Worm (Caenorhabditis elegans) whole organism, midembryonic: ENCODE results near the gene cfap-20.

Source experiments
- T22C8.4 ChIP-seq: fragments of 200-800 bp; sonication (Bioruptor generic); IDR thresholded peaks from 2 replicates; pipeline ENCODE4 v1.3.6; 2022; ENCODE audit warnings: missing genetic modification characterization, missing compliant biosample characterization
- cog-1 ChIP-seq: sonication (generic microtip); optimal IDR thresholded peaks from 2 replicates; lab custom pipeline; 2016; ENCODE audit warnings: missing genetic modification characterization, missing compliant biosample characterization
- flt-1 ChIP-seq: fragments of 200-800 bp; sonication (Bioruptor generic); IDR thresholded peaks from 2 replicates; pipeline ENCODE4 v1.3.6; 2022; ENCODE audit warnings: missing genetic modification characterization, missing compliant biosample characterization
- klf-2 ChIP-seq: fragments of 200-800 bp; sonication (Bioruptor generic); conservative IDR thresholded peaks from 2 replicates; pipeline ENCODE4 v1.3.6; 2022; ENCODE audit warnings: missing genetic modification reagents, missing genetic modification characterization, missing compliant biosample characterization
- ref-1 ChIP-seq: fragments of 200-800 bp; sonication (Bioruptor generic); conservative IDR thresholded peaks from 2 replicates; pipeline ENCODE4 v1.3.6; 2022; ENCODE audit warnings: missing genetic modification reagents, missing genetic modification characterization, missing compliant biosample characterization
- tab-1 ChIP-seq: fragments of 200-800 bp; sonication (Bioruptor generic); IDR thresholded peaks from 2 replicates; pipeline ENCODE4 v1.3.6; 2022; ENCODE audit warnings: missing genetic modification characterization, missing compliant biosample characterization

- TF ChIP-seq tab-1 (GFP tag; lab: Robert Waterston, UW) (no peak), cog-1 (tag; lab: Kevin White, UChicago) (no peak), flt-1 (no peak), klf-2 (GFP tag; lab: Robert Waterston, UW) (no peak), T22C8.4 (no peak), ref-1 (GFP tag; lab: Robert Waterston, UW) (no peak)
Measured at ce11 chrIII:3523363-3523762, 13.9 kb downstream of the cfap-20 start.
